Worm (Caenorhabditis elegans) whole organism, midembryonic: ENCODE measurements around the gene col-157.

ENCODE experiments used
- flt-1 ChIP-seq: fragments of 200-800 bp; sonication (Bioruptor generic); IDR thresholded peaks from 2 replicates; pipeline ENCODE4 v1.3.6; 2022; ENCODE audit warnings: missing genetic modification characterization, missing compliant biosample characterization
- med-1 ChIP-seq: sonication (generic microtip); optimal IDR thresholded peaks from 2 replicates; lab custom pipeline; 2017; ENCODE audit warnings: missing genetic modification characterization, mild to moderate bottlenecking, missing compliant biosample characterization, antibody characterized with exemption, missing genetic modification reagents; ENCODE audit not compliant: insufficient read depth
- tab-1 ChIP-seq: fragments of 200-800 bp; sonication (Bioruptor generic); IDR thresholded peaks from 2 replicates; pipeline ENCODE4 v1.3.6; 2022; ENCODE audit warnings: missing genetic modification characterization, missing compliant biosample characterization

- no peak for TF ChIP-seq flt-1 (GFP tag; lab: Robert Waterston, UW)
- TF ChIP-seq tab-1 (GFP tag; lab: Robert Waterston, UW), result no peak
- TF ChIP-seq med-1 (GFP tag; lab: Kevin White, UChicago), result no peak
Observed at ce11 chrV:11529541-11529940, 45.7 kb downstream of the col-157 start.
